Worm (Caenorhabditis elegans) whole organism, mixed stage, embryonic: Measurements from ENCODE around the gene vha-1.

Experiments used
- blmp-1 ChIP-seq: fragments of 150-350 bp; optimal IDR thresholded peaks from 2 replicates; lab custom pipeline; 2014; ENCODE audit warnings: missing biosample characterization, missing genetic modification characterization
- ceh-43 ChIP-seq: fragments of 200-800 bp; sonication (Bioruptor generic); optimal IDR thresholded peaks from 2 replicates; lab custom pipeline; 2018; ENCODE audit warnings: mild to moderate bottlenecking, missing genetic modification characterization, moderate library complexity, missing compliant biosample characterization
- drap-1 ChIP-seq: fragments of 200-800 bp; sonication (Bioruptor generic); optimal IDR thresholded peaks from 3 replicates; lab custom pipeline; 2018; ENCODE audit warnings: mild to moderate bottlenecking, missing genetic modification characterization, missing compliant biosample characterization
- lin-32 ChIP-seq: fragments of 200-800 bp; sonication (Bioruptor generic); optimal IDR thresholded peaks from 2 replicates; lab custom pipeline; 2018; ENCODE audit warnings: mild to moderate bottlenecking, missing genetic modification characterization, missing compliant biosample characterization
- lsy-2 ChIP-seq: fragments of 150-350 bp; optimal IDR thresholded peaks from 2 replicates; lab custom pipeline; 2014; ENCODE audit warnings: missing biosample characterization, missing genetic modification characterization
- mab-5 ChIP-seq: fragments of 150-350 bp; optimal IDR thresholded peaks from 2 replicates; lab custom pipeline; 2014; ENCODE audit warnings: missing biosample characterization, missing genetic modification characterization
- mep-1 ChIP-seq: fragments of 150-350 bp; optimal IDR thresholded peaks from 2 replicates; lab custom pipeline; 2017; ENCODE audit warnings: missing biosample characterization, missing genetic modification reagents, missing genetic modification characterization, inconsistent platforms
- nhr-237 ChIP-seq: fragments of 150-350 bp; optimal IDR thresholded peaks from 2 replicates; lab custom pipeline; 2014; ENCODE audit warnings: missing biosample characterization, missing genetic modification characterization
- snpc-4 ChIP-seq: fragments of 150-350 bp; optimal IDR thresholded peaks from 2 replicates; lab custom pipeline; 2014; ENCODE audit warnings: missing biosample characterization, missing genetic modification characterization
- sptf-1 ChIP-seq: sonication (generic microtip); optimal IDR thresholded peaks from 2 replicates; lab custom pipeline; 2017; ENCODE audit warnings: mild to moderate bottlenecking, missing genetic modification characterization, moderate library complexity, missing compliant biosample characterization
- tbx-8 ChIP-seq: fragments of 200-800 bp; sonication (Bioruptor generic); optimal IDR thresholded peaks from 2 replicates; lab custom pipeline; 2018; ENCODE audit warnings: mild to moderate bottlenecking, missing genetic modification characterization, moderate library complexity, missing compliant biosample characterization
- unc-39 ChIP-seq: fragments of 150-350 bp; optimal IDR thresholded peaks from 2 replicates; lab custom pipeline; 2014; ENCODE audit warnings: missing biosample characterization, missing genetic modification characterization
- unc-62 ChIP-seq: fragments of 150-350 bp; optimal IDR thresholded peaks from 2 replicates; lab custom pipeline; 2014; ENCODE audit warnings: missing biosample characterization, missing genetic modification reagents, missing genetic modification characterization
- ztf-11 ChIP-seq: fragments of 150-350 bp; optimal IDR thresholded peaks from 2 replicates; lab custom pipeline; 2014; ENCODE audit warnings: missing biosample characterization, missing genetic modification characterization

- TF ChIP-seq ztf-11 (tag; lab: Kevin White, UChicago) (no peak), mab-5 (tag; lab: Kevin White, UChicago) (no peak), unc-39 (tag; lab: Kevin White, UChicago) (no peak), snpc-4 (tag; lab: Kevin White, UChicago) (no peak), unc-62 (GFP tag; lab: Kevin White, UChicago) (no peak), ceh-43 (no peak), mep-1 (tag; lab: Kevin White, UChicago) (no peak), tbx-8 (GFP tag; lab: Kevin White, UChicago) (no peak), blmp-1 (no peak), lsy-2 (peak; percentile 81), sptf-1 (tag; lab: Kevin White, UChicago) (no peak), drap-1 (GFP tag; lab: Kevin White, UChicago) (no peak), lin-32 (GFP tag; lab: Kevin White, UChicago) (no peak), nhr-237 (tag; lab: Kevin White, UChicago) (no peak)
Measured at ce11 chrIII:9817894-9818293, 36.8 kb downstream of the vha-1 start.
